Fruit fly (Drosophila melanogaster) whole organism, prepupa: ENCODE data around the gene CG6567.

ENCODE experiments used
- CG6854 ChIP-seq: fragments of 200-800 bp; sonication (Bioruptor generic); optimal IDR thresholded peaks from 2 replicates; lab custom pipeline; 2017; ENCODE audit warnings: missing biosample characterization, mild to moderate bottlenecking, missing genetic modification characterization
- CG8319 ChIP-seq: fragments of 200-800 bp; sonication (Bioruptor generic); optimal IDR thresholded peaks from 3 replicates; lab custom pipeline; 2016; ENCODE audit warnings: missing biosample characterization, missing genetic modification characterization

dm6 chr3R:10885422-10886081, 31.3 kb upstream of the CG6567 start, which contains the start of gene Leash:
- TF ChIP-seq CG8319 (GFP tag; lab: Kevin White, UChicago) = no peak
- TF ChIP-seq CG6854 = peak; percentile 52
